Worm (Caenorhabditis elegans): ENCODE data around the gene Y57G11C.23.
"Not testable (repeated sequence)": the region's sequence is repeated elsewhere in the genome, so short reads cannot be mapped to it uniquely, and the experiment has no call there.

DNA sequence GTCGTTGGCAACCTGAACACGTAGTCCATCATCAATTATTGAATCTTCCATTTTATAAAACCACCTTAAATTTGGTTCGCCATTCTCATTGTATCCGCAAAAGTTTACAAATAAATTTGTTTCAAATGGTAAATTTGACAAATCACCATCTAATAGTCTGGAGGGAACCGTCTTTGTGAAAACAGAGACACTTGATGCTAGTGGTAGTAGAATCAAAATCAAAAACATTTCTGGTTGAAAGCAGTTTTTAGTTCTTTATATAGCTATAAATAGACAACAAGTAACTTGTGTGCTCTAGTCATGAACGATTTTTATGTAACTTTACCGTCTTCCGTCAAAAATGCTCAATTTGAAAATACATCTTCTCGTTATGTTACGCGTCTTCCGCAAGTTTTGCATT, 18.5 kb downstream of the Y57G11C.23 start, which contains the start of gene Y57G11C.20:
- not testable (repeated sequence) for TF ChIP-seq tbx-2, pqm-1, ceh-9, elt-1, ztf-11, lin-15B, snpc-4, aly-2 (tag; optimal IDR thresholded peaks at IDR 0.05)

Data from whole organism, L3 larva.